Fruit fly (Drosophila melanogaster): ENCODE results near the gene Coq6.

Gene Coq6

dm6 chr2L:5541935-5542685 lies 10.1 kb upstream of the Coq6 start, which contains the start of the genes Hel25E and Lam (continued):
- TF ChIP-seq CG15479 (GFP tag; optimal IDR thresholded peaks at IDR 0.05), result no peak
- TF ChIP-seq NFAT (GFP tag; IDR thresholded peaks at IDR 0.05), result no peak
- TF ChIP-seq schlank (tag; optimal IDR thresholded peaks at IDR 0.05), result no peak
- peak; percentile 49 for TF ChIP-seq CG3995 (GFP tag; optimal IDR thresholded peaks at IDR 0.05)
- no peak for TF ChIP-seq CG32532 (GFP tag; IDR thresholded peaks at IDR 0.05)
- peak; percentile 79; the same call in 2 of the 3 replicates for TF ChIP-seq hb (GFP tag; IDR thresholded peaks at IDR 0.05; ENCODE audit: partially characterized antibody)
- TF ChIP-seq Spps (tag; optimal IDR thresholded peaks at IDR 0.05), result peak; percentile 18
- TF ChIP-seq CG17361 (GFP tag; IDR thresholded peaks at IDR 0.05), result no peak; the same call in 2 of the 3 replicates
- no peak for TF ChIP-seq br (optimal IDR thresholded peaks at IDR 0.05)
- TF ChIP-seq Poxn (GFP tag; IDR thresholded peaks at IDR 0.05), result no peak
- no peak for TF ChIP-seq pfk (GFP tag; optimal IDR thresholded peaks at IDR 0.05)
- no peak for TF ChIP-seq CG1602 (GFP tag; optimal IDR thresholded peaks at IDR 0.05)
- no peak for TF ChIP-seq dimm (GFP tag; IDR thresholded peaks at IDR 0.05)
- TF ChIP-seq B-H2 (GFP tag; optimal IDR thresholded peaks at IDR 0.05), result no peak
- TF ChIP-seq Hand (GFP tag; optimal IDR thresholded peaks at IDR 0.05), result no peak
- TF ChIP-seq CG17829 (tag; optimal IDR thresholded peaks at IDR 0.05), result peak; percentile 50
- TF ChIP-seq CG33213 (GFP tag; optimal IDR thresholded peaks at IDR 0.05), result no peak
- no peak for TF ChIP-seq B-H1 (GFP tag; IDR thresholded peaks at IDR 0.05)
- TF ChIP-seq CG1603 (tag; optimal IDR thresholded peaks at IDR 0.05), result no peak
- TF ChIP-seq CG6272 (GFP tag; IDR thresholded peaks at IDR 0.05), result no peak
- TF ChIP-seq lbe (GFP tag; optimal IDR thresholded peaks at IDR 0.05), result no peak
- peak; percentile 83 for TF ChIP-seq amos (GFP tag; IDR thresholded peaks at IDR 0.05; ENCODE audit: partially characterized antibody)
- peak; percentile 78 for TF ChIP-seq pzg (GFP tag; optimal IDR thresholded peaks at IDR 0.05)
- no peak for TF ChIP-seq CG17802 (tag; optimal IDR thresholded peaks at IDR 0.05)
- TF ChIP-seq CG4617 (GFP tag; optimal IDR thresholded peaks at IDR 0.05; ENCODE audit: borderline replicate concordance), result peak; percentile 19
- peak; percentile 16 for TF ChIP-seq dm (GFP tag; optimal IDR thresholded peaks at IDR 0.05)
- TF ChIP-seq CG6683 (GFP tag; optimal IDR thresholded peaks at IDR 0.05), result no peak
- no peak for TF ChIP-seq gro (GFP tag; optimal IDR thresholded peaks at IDR 0.05)
- TF ChIP-seq ttk (GFP tag; IDR thresholded peaks at IDR 0.05), result no peak
- TF ChIP-seq CG17912 (GFP tag; optimal IDR thresholded peaks at IDR 0.05), result no peak
- TF ChIP-seq CG10274 (GFP tag; optimal IDR thresholded peaks at IDR 0.05), result no peak
- TF ChIP-seq az2 (GFP tag; optimal IDR thresholded peaks at IDR 0.05), result no peak
- no peak for TF ChIP-seq fd102C (GFP tag; optimal IDR thresholded peaks at IDR 0.05)
- TF ChIP-seq sug (tag; optimal IDR thresholded peaks at IDR 0.05), result no peak
- TF ChIP-seq HHEX (GFP tag; optimal IDR thresholded peaks at IDR 0.05), result no peak
- TF ChIP-seq CG31441 (GFP tag; IDR thresholded peaks at IDR 0.05), result no peak
- TF ChIP-seq Blimp-1 (GFP tag; optimal IDR thresholded peaks at IDR 0.05), result no peak
- TF ChIP-seq CG8281 (tag; optimal IDR thresholded peaks at IDR 0.05), result no peak
- no peak for TF ChIP-seq ken (GFP tag; IDR thresholded peaks at IDR 0.05)
- no peak for TF ChIP-seq luna (GFP tag; optimal IDR thresholded peaks at IDR 0.05)
- 0 out of 2 replicates have a peak, but pooled peaks have one; percentile 40 for TF ChIP-seq E2f2 (GFP tag; IDR thresholded peaks at IDR 0.05)
- no peak for TF ChIP-seq dmrt11E (tag; optimal IDR thresholded peaks at IDR 0.05)
- TF ChIP-seq Doc3 (GFP tag; IDR thresholded peaks at IDR 0.05; ENCODE audit: partially characterized antibody), result peak; percentile 87
- TF ChIP-seq Tbp (GFP tag; optimal IDR thresholded peaks at IDR 0.05), result no peak
- no peak for TF ChIP-seq emc (GFP tag; optimal IDR thresholded peaks at IDR 0.05)
- TF ChIP-seq CG14710 (tag; optimal IDR thresholded peaks at IDR 0.05), result peak; percentile 79
- no peak for TF ChIP-seq peb (GFP tag; IDR thresholded peaks at IDR 0.05)
- TF ChIP-seq CG11504 (tag; optimal IDR thresholded peaks at IDR 0.05), result no peak
- TF ChIP-seq CG11560 (tag; IDR thresholded peaks at IDR 0.05), result peak; percentile 39; the same call in 1 of the 3 replicates
- TF ChIP-seq CG9797 (GFP tag; optimal IDR thresholded peaks at IDR 0.05), result peak; percentile 98

Measured in whole organism, embryonic.